Worm (Caenorhabditis elegans) whole organism, young adult: Measurements from ENCODE around the gene cng-3.

ENCODE experiments used
- B0261.1 ChIP-seq: sonication (generic microtip); optimal IDR thresholded peaks from 2 replicates; lab custom pipeline; 2016; ENCODE audit warnings: mild to moderate bottlenecking, missing genetic modification characterization, moderate library complexity, missing compliant biosample characterization
- B0336.3 ChIP-seq: fragments of 200-800 bp; sonication (Bioruptor generic); IDR thresholded peaks from 2 replicates; pipeline ENCODE4 v1.3.6; 2022; ENCODE audit warnings: missing genetic modification characterization, missing compliant biosample characterization
- C06A6.2 ChIP-seq: fragments of 200-800 bp; sonication (Bioruptor generic); conservative IDR thresholded peaks from 2 replicates; pipeline ENCODE4 v1.3.6; 2022; ENCODE audit warnings: missing genetic modification characterization, missing compliant biosample characterization
- F22D6.2 ChIP-seq: sonication (generic microtip); optimal IDR thresholded peaks from 2 replicates; lab custom pipeline; 2016; ENCODE audit warnings: mild to moderate bottlenecking, missing genetic modification characterization, missing compliant biosample characterization
- F49E8.2 ChIP-seq: sonication (generic microtip); optimal IDR thresholded peaks from 3 replicates; lab custom pipeline; 2017; ENCODE audit warnings: missing genetic modification characterization, mild to moderate bottlenecking, missing compliant biosample characterization, antibody characterized with exemption, moderate library complexity; ENCODE audit not compliant: insufficient read depth
- K12H6.12 ChIP-seq: fragments of 200-800 bp; sonication (Bioruptor generic); optimal IDR thresholded peaks from 2 replicates; lab custom pipeline; 2018; ENCODE audit warnings: mild to moderate bottlenecking, missing genetic modification characterization, missing compliant biosample characterization
- Y95B8A.8 ChIP-seq: fragments of 200-800 bp; sonication (Bioruptor generic); IDR thresholded peaks from 2 replicates; pipeline ENCODE4 v1.3.6; 2022; ENCODE audit warnings: missing genetic modification reagents, missing genetic modification characterization, missing compliant biosample characterization
- ama-1 ChIP-seq, 3 experiments: fragments of 150-350 bp in 1 of 3; sonication (generic microtip) in 2 of 3; optimal IDR thresholded peaks; 2 replicates each; lab custom pipeline; 2014 to 2018; ENCODE audit warnings: missing biosample characterization in 2 of 3, missing genetic modification characterization in 2 of 3, missing genetic modification reagents in 2 of 3
- atf-7 ChIP-seq: sonication (generic microtip); optimal IDR thresholded peaks from 2 replicates; lab custom pipeline; 2017; ENCODE audit warnings: mild to moderate bottlenecking, missing genetic modification characterization, missing compliant biosample characterization
- attf-3 ChIP-seq: fragments of 200-800 bp; sonication (Bioruptor generic); conservative IDR thresholded peaks from 2 replicates; pipeline ENCODE4 v1.3.6; 2022; ENCODE audit warnings: missing genetic modification reagents, missing genetic modification characterization, missing compliant biosample characterization
- attf-5 ChIP-seq: fragments of 200-800 bp; sonication (Bioruptor generic); optimal IDR thresholded peaks from 2 replicates; lab custom pipeline; 2018; ENCODE audit warnings: mild to moderate bottlenecking, missing genetic modification characterization, missing compliant biosample characterization
- attf-6 ChIP-seq: fragments of 200-800 bp; sonication (Bioruptor generic); IDR thresholded peaks from 2 replicates; pipeline ENCODE4 v1.3.6; 2022; ENCODE audit warnings: missing genetic modification reagents, missing genetic modification characterization, missing compliant biosample characterization
- cebp-1 ChIP-seq, 2 experiments: fragments of 200-800 bp in 1 of 2; sonication (Bioruptor generic) in 1 of 2; sonication (generic microtip) in 1 of 2; IDR thresholded peaks in 1 of 2; optimal IDR thresholded peaks in 1 of 2; 2 replicates each; pipeline versions ENCODE4 v1.3.6 to Lab custom; 2017 to 2022; ENCODE audit warnings: missing compliant biosample characterization in 2 of 2, missing genetic modification characterization in 2 of 2, mild to moderate bottlenecking in 1 of 2, missing genetic modification reagents in 1 of 2, moderate library complexity in 1 of 2
- cebp-2 ChIP-seq: fragments of 200-800 bp; sonication (Bioruptor generic); IDR thresholded peaks from 2 replicates; pipeline ENCODE4 v1.3.6; 2022; ENCODE audit warnings: missing genetic modification characterization, missing compliant biosample characterization
- chd-7 ChIP-seq: sonication (generic microtip); optimal IDR thresholded peaks from 2 replicates; lab custom pipeline; 2016; ENCODE audit warnings: mild to moderate bottlenecking, missing genetic modification characterization, moderate library complexity, missing compliant biosample characterization
- dpff-1 ChIP-seq: sonication (generic microtip); optimal IDR thresholded peaks from 2 replicates; lab custom pipeline; 2017; ENCODE audit warnings: mild to moderate bottlenecking, missing genetic modification characterization, missing compliant biosample characterization
- egl-44 ChIP-seq: fragments of 200-800 bp; sonication (Bioruptor generic); IDR thresholded peaks from 2 replicates; pipeline ENCODE4 v1.3.6; 2022; ENCODE audit warnings: missing genetic modification reagents, missing genetic modification characterization, missing compliant biosample characterization
- ets-4 ChIP-seq: fragments of 200-800 bp; sonication (Bioruptor generic); optimal IDR thresholded peaks from 2 replicates; lab custom pipeline; 2018; ENCODE audit warnings: mild to moderate bottlenecking, missing genetic modification characterization, missing compliant biosample characterization
- hmg-1.2 ChIP-seq: fragments of 200-800 bp; sonication (Bioruptor generic); IDR thresholded peaks from 2 replicates; pipeline ENCODE4 v1.3.6; 2022; ENCODE audit warnings: missing genetic modification reagents, missing genetic modification characterization, missing compliant biosample characterization
- hmg-20 ChIP-seq: fragments of 200-800 bp; sonication (Bioruptor generic); IDR thresholded peaks from 2 replicates; pipeline ENCODE4 v1.3.6; 2022; ENCODE audit warnings: missing genetic modification reagents, missing genetic modification characterization, missing compliant biosample characterization
- let-526 ChIP-seq: fragments of 200-800 bp; sonication (Bioruptor generic); IDR thresholded peaks from 2 replicates; pipeline ENCODE4 v1.3.6; 2022; ENCODE audit warnings: missing genetic modification reagents, missing genetic modification characterization, missing compliant biosample characterization
- lin-40 ChIP-seq: sonication (generic microtip); optimal IDR thresholded peaks from 2 replicates; lab custom pipeline; 2016; ENCODE audit warnings: missing genetic modification characterization, mild to moderate bottlenecking, missing compliant biosample characterization, missing genotype, missing genetic modification reagents
- lin-54 ChIP-seq: fragments of 200-800 bp; sonication (Bioruptor generic); optimal IDR thresholded peaks from 2 replicates; lab custom pipeline; 2018; ENCODE audit warnings: mild to moderate bottlenecking, missing genetic modification characterization, missing compliant biosample characterization
- lsl-1 ChIP-seq: fragments of 200-800 bp; sonication (Bioruptor generic); optimal IDR thresholded peaks from 2 replicates; lab custom pipeline; 2018; ENCODE audit warnings: mild to moderate bottlenecking, missing genetic modification characterization, moderate library complexity, missing compliant biosample characterization
- madf-10 ChIP-seq: sonication (generic microtip); optimal IDR thresholded peaks from 2 replicates; lab custom pipeline; 2016; ENCODE audit warnings: mild to moderate bottlenecking, missing genetic modification characterization, missing compliant biosample characterization
- madf-3 ChIP-seq: fragments of 200-800 bp; sonication (Bioruptor generic); IDR thresholded peaks from 2 replicates; pipeline ENCODE4 v1.3.6; 2022; ENCODE audit warnings: missing genetic modification reagents, missing genetic modification characterization, missing compliant biosample characterization
- madf-6 ChIP-seq: fragments of 200-800 bp; sonication (Bioruptor generic); IDR thresholded peaks from 2 replicates; pipeline ENCODE4 v1.3.6; 2022; ENCODE audit warnings: missing genetic modification reagents, missing genetic modification characterization, missing compliant biosample characterization
- madf-8 ChIP-seq: fragments of 200-800 bp; sonication (Bioruptor generic); conservative IDR thresholded peaks from 2 replicates; pipeline ENCODE4 v1.3.6; 2022; ENCODE audit warnings: missing genetic modification reagents, missing genetic modification characterization, missing compliant biosample characterization
- mcd-1 ChIP-seq: fragments of 200-800 bp; sonication (Bioruptor generic); IDR thresholded peaks from 2 replicates; pipeline ENCODE4 v1.3.6; 2022; ENCODE audit warnings: missing genetic modification reagents, missing genetic modification characterization, missing compliant biosample characterization
- mxl-1 ChIP-seq: sonication (generic microtip); optimal IDR thresholded peaks from 2 replicates; lab custom pipeline; 2016; ENCODE audit warnings: missing genetic modification characterization, missing compliant biosample characterization
- nhr-120 ChIP-seq: fragments of 200-800 bp; sonication (Bioruptor generic); IDR thresholded peaks from 2 replicates; pipeline ENCODE4 v1.3.6; 2022; ENCODE audit warnings: missing genetic modification characterization, missing compliant biosample characterization
- nhr-80 ChIP-seq: sonication (generic microtip); optimal IDR thresholded peaks from 2 replicates; lab custom pipeline; 2016; ENCODE audit warnings: missing genetic modification characterization, missing compliant biosample characterization
- nhr-90 ChIP-seq: sonication (generic microtip); optimal IDR thresholded peaks from 2 replicates; lab custom pipeline; 2016; ENCODE audit warnings: missing genotype, mild to moderate bottlenecking, missing genetic modification characterization, missing compliant biosample characterization
- rcor-1 ChIP-seq: fragments of 200-800 bp; sonication (Bioruptor generic); IDR thresholded peaks from 2 replicates; pipeline ENCODE4 v1.3.6; 2022; ENCODE audit warnings: missing genetic modification reagents, missing genetic modification characterization, missing compliant biosample characterization
- rec-8 ChIP-seq, 2 experiments: sonication (generic microtip); optimal IDR thresholded peaks; 2 replicates each; lab custom pipeline; 2016; ENCODE audit warnings: mild to moderate bottlenecking in 2 of 2, missing genetic modification characterization in 2 of 2, missing genetic modification reagents in 2 of 2, missing genotype in 2 of 2, missing biosample characterization in 1 of 2, missing compliant biosample characterization in 1 of 2, moderate library complexity in 1 of 2
- snpc-3.4 ChIP-seq: sonication (generic microtip); optimal IDR thresholded peaks from 2 replicates; lab custom pipeline; 2017; ENCODE audit warnings: missing genetic modification characterization, mild to moderate bottlenecking, missing compliant biosample characterization, antibody characterized with exemption, moderate library complexity, missing genotype, missing genetic modification reagents
- snpc-4 ChIP-seq, 5 experiments: fragments of 150-350 bp in 1 of 5; sonication (generic microtip) in 4 of 5; optimal IDR thresholded peaks; 2 replicates each; lab custom pipeline; 2014 to 2018; ENCODE audit warnings: missing genetic modification characterization in 5 of 5, missing biosample characterization in 3 of 5, antibody characterized with exemption in 2 of 5, mild to moderate bottlenecking in 2 of 5, missing compliant biosample characterization in 2 of 5, missing genotype in 2 of 5, moderate library complexity in 2 of 5, missing genetic modification reagents in 1 of 5
- tbp1 ChIP-seq: fragments of 200-800 bp; sonication (Bioruptor generic); optimal IDR thresholded peaks from 2 replicates; lab custom pipeline; 2018; ENCODE audit warnings: mild to moderate bottlenecking, missing genetic modification characterization, missing compliant biosample characterization
- unc-62 ChIP-seq: fragments of 150-350 bp; optimal IDR thresholded peaks from 2 replicates; lab custom pipeline; 2014; ENCODE audit warnings: missing biosample characterization, missing genetic modification reagents, missing genetic modification characterization
- zfh-2 ChIP-seq: fragments of 200-800 bp; sonication (Bioruptor generic); conservative IDR thresholded peaks from 2 replicates; pipeline ENCODE4 v1.3.6; 2022; ENCODE audit warnings: missing genetic modification reagents, missing genetic modification characterization, missing compliant biosample characterization
- ztf-26 ChIP-seq: sonication (generic microtip); optimal IDR thresholded peaks from 2 replicates; lab custom pipeline; 2017; ENCODE audit warnings: missing genetic modification characterization, missing compliant biosample characterization

Gene cng-3

ce11 chrIV:9518608-9519007 lies 37.8 kb upstream of the cng-3 start, which contains the start of gene nlp-35:
Gene nlp-35, minus strand, starts transcription at chrIV:9518926.
- TF ChIP-seq C06A6.2 (GFP tag; lab: Robert Waterston, UW), result no peak
- TF ChIP-seq ztf-26 (tag; lab: Kevin White, UChicago), result peak; percentile 40
- no peak for TF ChIP-seq rec-8 (tag; optimal IDR thresholded peaks at IDR 0.05; lab: Kevin White, UChicago)

- TF ChIP-seq K12H6.12 (tag; lab: Kevin White, UChicago), result no peak
- TF ChIP-seq atf-7, result no peak
- no peak for TF ChIP-seq B0261.1
- TF ChIP-seq madf-3 (GFP tag; lab: Robert Waterston, UW), result no peak
- no peak for TF ChIP-seq ets-4 (GFP tag; lab: Kevin White, UChicago)
- peak; percentile 12 for TF ChIP-seq ama-1 (optimal IDR thresholded peaks at IDR 0.05; lab: Kevin White, UChicago)
- TF ChIP-seq ama-1 (GFP tag; optimal IDR thresholded peaks at IDR 0.05; lab: Kevin White, UChicago), result no peak
- peak; percentile 21 for TF ChIP-seq lin-40 (tag; lab: Kevin White, UChicago)
- no peak for TF ChIP-seq mxl-1 (tag; lab: Kevin White, UChicago)
- TF ChIP-seq F22D6.2 (tag; lab: Kevin White, UChicago), result no peak
These were observed 36.0 kb upstream of the cng-3 start, which contains the start of gene C33A12.19 for ce11 chrIV:9516831-9517230. Gene C33A12.19, plus strand, starts transcription at chrIV:9516999.

- TF ChIP-seq madf-10 (tag; lab: Kevin White, UChicago) (no peak), cebp-1 (GFP tag; IDR thresholded peaks at IDR 0.05; lab: Robert Waterston, UW) (peak; percentile 70; the same call in 1 of the 2 replicates), cebp-1 (tag; optimal IDR thresholded peaks at IDR 0.05; lab: Kevin White, UChicago) (peak; percentile 81), unc-62 (GFP tag; lab: Kevin White, UChicago) (peak; percentile 76), dpff-1 (tag; lab: Kevin White, UChicago) (no peak)
These were observed 33.3 kb upstream of the cng-3 start for ce11 chrIV:9514132-9514531.

- TF ChIP-seq nhr-80, result peak; percentile 69
- TF ChIP-seq madf-10 (tag; lab: Kevin White, UChicago), result no peak
- peak; percentile 17 for TF ChIP-seq tbp1 (GFP tag; lab: Kevin White, UChicago)
- peak; percentile 24; the same call in 1 of the 2 replicates for TF ChIP-seq egl-44
- TF ChIP-seq attf-5 (GFP tag; lab: Kevin White, UChicago), result peak; percentile 60
- TF ChIP-seq Y95B8A.8 (GFP tag; lab: Robert Waterston, UW), result no peak
- peak; percentile 72 for TF ChIP-seq snpc-4 (GFP tag; optimal IDR thresholded peaks at IDR 0.05; lab: Kevin White, UChicago)
- peak; percentile 69 to 87 (median 85) for TF ChIP-seq snpc-4 (tag; optimal IDR thresholded peaks at IDR 0.05; lab: Kevin White, UChicago)
- TF ChIP-seq chd-7 (tag; lab: Kevin White, UChicago), result no peak
- TF ChIP-seq rcor-1, result peak; percentile 44; the same call in 1 of the 2 replicates
- peak; percentile 59; the same call in 1 of the 2 replicates for TF ChIP-seq madf-6 (GFP tag; lab: Robert Waterston, UW)
- no peak for TF ChIP-seq cebp-2 (GFP tag; lab: Robert Waterston, UW)
- TF ChIP-seq let-526 (GFP tag; lab: Robert Waterston, UW), result 0 out of 2 replicates have a peak, but pooled peaks have one; percentile 26
- no peak for TF ChIP-seq zfh-2 (GFP tag; lab: Robert Waterston, UW)
- TF ChIP-seq nhr-120 (GFP tag; lab: Robert Waterston, UW), result no peak
- TF ChIP-seq nhr-90 (tag; lab: Kevin White, UChicago), result peak; percentile 23
- no peak for TF ChIP-seq rec-8 (tag; optimal IDR thresholded peaks at IDR 0.05; lab: Kevin White, UChicago)
- TF ChIP-seq madf-8, result peak; percentile 32; the same call in 1 of the 2 replicates
- peak; percentile 22 for TF ChIP-seq snpc-3.4 (tag; lab: Kevin White, UChicago)
- 0 out of 2 replicates have a peak, but pooled peaks have one; percentile 13 for TF ChIP-seq B0336.3
- no peak for TF ChIP-seq attf-6 (GFP tag; lab: Robert Waterston, UW)
- TF ChIP-seq mcd-1 (GFP tag; lab: Robert Waterston, UW), result 0 out of 2 replicates have a peak, but pooled peaks have one; percentile 26
- TF ChIP-seq F49E8.2, result no peak
- peak; percentile 52 for TF ChIP-seq lsl-1 (GFP tag; lab: Kevin White, UChicago)
- peak; percentile 95 for TF ChIP-seq hmg-1.2
- TF ChIP-seq lin-54, result peak; percentile 3
- TF ChIP-seq attf-3 (GFP tag; lab: Robert Waterston, UW), result peak; percentile 58; the same call in 1 of the 2 replicates
- no peak for TF ChIP-seq hmg-20
These were observed 32.5 kb upstream of the cng-3 start for ce11 chrIV:9513360-9513777.
